Worm (Caenorhabditis elegans): Measurements from ENCODE around the gene F46C5.4.

- no peak for TF ChIP-seq hlh-15 (tag; optimal IDR thresholded peaks at IDR 0.05)
- TF ChIP-seq pag-3 (tag; optimal IDR thresholded peaks at IDR 0.05; ENCODE audit: borderline replicate concordance), result no peak
- TF ChIP-seq npax-4 (tag; optimal IDR thresholded peaks at IDR 0.05), result no peak
- TF ChIP-seq ama-1 (optimal IDR thresholded peaks at IDR 0.05), result no peak
Observed at ce11 chrII:8830917-8831316, 5.0 kb upstream of the F46C5.4 start.

Data from whole organism, late embryonic.